Worm (Caenorhabditis elegans) whole organism, mixed stage, embryonic: ENCODE results near the gene pigw-1.

Experiments
- blmp-1 ChIP-seq: fragments of 150-350 bp; optimal IDR thresholded peaks from 2 replicates; lab custom pipeline; 2014; ENCODE audit warnings: missing biosample characterization, missing genetic modification characterization
- elt-3 ChIP-seq: fragments of 150-350 bp; optimal IDR thresholded peaks from 2 replicates; lab custom pipeline; 2014; ENCODE audit warnings: missing biosample characterization, missing genetic modification characterization

DNA sequence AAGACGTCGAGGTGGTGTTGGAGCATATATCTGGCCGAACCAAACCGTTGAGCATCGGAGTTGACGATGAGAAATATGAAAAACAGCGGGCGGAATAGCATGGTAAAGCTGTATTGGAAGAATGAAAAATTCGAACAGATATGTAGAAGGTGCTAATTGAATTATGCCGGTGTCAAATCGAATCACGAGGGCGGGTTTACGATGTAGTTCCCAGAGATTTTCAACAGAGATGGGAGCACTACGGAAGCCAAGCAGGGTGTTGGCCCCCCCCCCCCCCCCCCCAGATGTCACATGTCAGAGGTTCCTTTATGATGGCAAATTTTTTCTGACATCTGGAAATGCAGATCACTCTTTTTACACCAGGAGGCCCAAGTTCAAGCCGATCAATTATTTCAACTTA, 41.6 kb downstream of the pigw-1 start, which contains the start of gene Y110A2AL.7:
- TF ChIP-seq blmp-1 (tag; lab: Kevin White, UChicago) (no peak), elt-3 (tag; lab: Kevin White, UChicago) (no peak)
